Fruit fly (Drosophila melanogaster) whole organism, pupa: Measurements from ENCODE around the gene CG5953.

Experiments used
- CG12605 ChIP-seq: fragments of 200-800 bp; sonication (Bioruptor generic); IDR thresholded peaks from 2 replicates; pipeline ENCODE4 v1.3.6; 2022; ENCODE audit warnings: missing biosample characterization, missing genetic modification characterization
- CG34367 ChIP-seq: fragments of 200-800 bp; sonication (Bioruptor generic); optimal IDR thresholded peaks from 2 replicates; lab custom pipeline; 2018; ENCODE audit warnings: missing biosample characterization, mild to moderate bottlenecking, missing genetic modification characterization
- CG4496 ChIP-seq: fragments of 200-800 bp; sonication (Bioruptor generic); IDR thresholded peaks from 3 replicates; pipeline ENCODE4 v1.3.6; 2022; ENCODE audit warnings: missing biosample characterization, missing genetic modification characterization
- CG8301 ChIP-seq: fragments of 200-800 bp; sonication (Bioruptor generic); optimal IDR thresholded peaks from 2 replicates; lab custom pipeline; 2018; ENCODE audit warnings: missing biosample characterization, mild to moderate bottlenecking, missing genetic modification characterization
- EcR ChIP-seq: fragments of 200-800 bp; sonication (Bioruptor generic); optimal IDR thresholded peaks from 3 replicates; lab custom pipeline; 2019; ENCODE audit warnings: missing biosample characterization, missing genetic modification characterization, mild to moderate bottlenecking, moderate library complexity, missing genetic modification reagents
- gl ChIP-seq: fragments of 200-800 bp; sonication (Bioruptor generic); optimal IDR thresholded peaks from 2 replicates; lab custom pipeline; 2018; ENCODE audit warnings: missing biosample characterization, mild to moderate bottlenecking, missing genetic modification characterization

dm6 chr2L:16511277-16511678 lies 21.4 kb downstream of the CG5953 start:
- TF ChIP-seq CG12605 (GFP tag; lab: Robert Waterston, UW) (peak; percentile 53; the same call in 1 of the 2 replicates), CG34367 (no peak), CG4496 (GFP tag; lab: Robert Waterston, UW) (no peak), CG8301 (peak; percentile 41), EcR (peak; percentile 55), gl (tag; lab: Kevin White, UChicago) (peak; percentile 65)
